Fruit fly (Drosophila melanogaster): ENCODE data around the gene Ada1-2.

DNA sequence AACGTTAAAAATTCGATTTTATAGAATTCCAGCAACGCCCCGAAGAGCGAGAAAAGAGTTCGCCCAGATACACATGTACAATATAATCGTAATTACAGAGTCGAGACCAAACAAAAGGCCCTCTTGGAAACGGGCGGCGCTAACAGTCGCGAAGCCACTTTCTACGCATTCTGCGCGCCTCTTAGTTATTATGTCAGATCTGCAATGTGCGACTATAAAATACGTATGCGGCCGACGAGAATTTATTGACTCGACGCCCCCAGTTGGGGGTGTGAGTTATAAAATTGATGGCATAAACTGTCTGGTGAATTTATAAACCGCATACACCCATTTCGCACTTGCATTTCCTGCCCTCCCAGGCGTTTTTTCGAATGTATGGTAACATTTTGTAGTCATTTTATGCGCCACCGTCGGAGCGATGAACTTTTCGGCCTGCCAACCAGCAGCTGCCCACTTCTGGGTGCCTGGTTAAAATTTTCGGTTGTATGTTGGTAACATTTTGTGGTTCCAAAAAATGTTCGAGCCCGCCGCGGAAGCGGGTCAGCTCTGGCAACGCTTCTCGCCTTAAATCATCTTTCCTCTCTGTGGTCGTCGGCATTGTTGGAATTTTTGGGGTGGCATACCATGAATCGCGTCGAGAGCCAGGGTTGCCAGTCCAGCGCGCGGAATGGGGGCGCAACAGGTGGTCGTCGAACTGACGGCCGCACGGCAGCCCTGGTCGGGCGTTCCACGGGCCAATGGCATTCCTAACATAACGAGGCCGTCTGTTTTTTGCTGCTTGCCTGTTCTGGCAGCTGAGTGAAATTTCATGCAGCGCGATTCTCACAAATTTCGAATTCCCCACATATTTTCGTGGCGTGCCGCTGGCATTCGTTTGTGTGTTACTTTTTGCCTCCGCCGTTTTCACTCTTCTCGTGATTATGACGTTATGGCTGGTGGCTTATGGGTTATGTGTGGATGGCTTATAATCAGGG lies 19.3 kb downstream of the Ada1-2 start:
- peak in 1 of 2 experiments; percentile 46 for TF ChIP-seq CTCF (optimal IDR thresholded peaks at IDR 0.05)
- no peak for TF ChIP-seq CG8478 (optimal IDR thresholded peaks at IDR 0.05)
